Fruit fly (Drosophila melanogaster) whole organism, embryonic: ENCODE measurements around the gene CG32023.

ENCODE experiments used
- CG10147 ChIP-seq: fragments of 200-800 bp; sonication (Bioruptor generic); optimal IDR thresholded peaks from 2 replicates; lab custom pipeline; 2019; ENCODE audit warnings: missing biosample characterization, mild to moderate bottlenecking, missing genetic modification characterization, moderate library complexity
- CG10274 ChIP-seq: fragments of 200-800 bp; sonication (Bioruptor generic); optimal IDR thresholded peaks from 3 replicates; lab custom pipeline; 2017; ENCODE audit warnings: missing biosample characterization, mild to moderate bottlenecking, missing genetic modification characterization
- CG10431 ChIP-seq: fragments of 200-800 bp; sonication (Bioruptor generic); optimal IDR thresholded peaks from 3 replicates; lab custom pipeline; 2018; ENCODE audit warnings: missing biosample characterization, mild to moderate bottlenecking, missing genetic modification characterization
- CG10654 ChIP-seq: fragments of 200-800 bp; sonication (Bioruptor generic); optimal IDR thresholded peaks from 2 replicates; lab custom pipeline; 2016; ENCODE audit warnings: missing biosample characterization, missing genetic modification characterization
- CG11093 ChIP-seq: fragments of 200-800 bp; sonication (Bioruptor generic); IDR thresholded peaks from 3 replicates; pipeline ENCODE4 v1.3.6; 2022; ENCODE audit warnings: missing biosample characterization, missing genetic modification characterization
- CG12071 ChIP-seq: fragments of 200-800 bp; sonication (Bioruptor generic); optimal IDR thresholded peaks from 3 replicates; lab custom pipeline; 2018; ENCODE audit warnings: missing biosample characterization, mild to moderate bottlenecking, missing genetic modification characterization
- CG15269 ChIP-seq: fragments of 200-800 bp; sonication (Bioruptor generic); optimal IDR thresholded peaks from 2 replicates; lab custom pipeline; 2018; ENCODE audit warnings: missing biosample characterization, mild to moderate bottlenecking, missing genetic modification characterization, moderate library complexity
- CG16815 ChIP-seq: fragments of 200-800 bp; sonication (Bioruptor generic); optimal IDR thresholded peaks from 3 replicates; lab custom pipeline; 2017; ENCODE audit warnings: missing biosample characterization, mild to moderate bottlenecking, missing genetic modification characterization
- CG17359 ChIP-seq: fragments of 200-800 bp; sonication (Bioruptor generic); optimal IDR thresholded peaks from 3 replicates; lab custom pipeline; 2018; ENCODE audit warnings: missing biosample characterization, mild to moderate bottlenecking, missing genetic modification characterization, moderate library complexity
- CG17361 ChIP-seq: fragments of 200-800 bp; sonication (Bioruptor generic); IDR thresholded peaks from 3 replicates; pipeline ENCODE4 v1.3.6; 2022; ENCODE audit warnings: missing biosample characterization, missing genetic modification characterization
- CG2129 ChIP-seq: fragments of 200-800 bp; sonication (Bioruptor generic); IDR thresholded peaks from 2 replicates; pipeline ENCODE4 v1.3.6; 2022; ENCODE audit warnings: missing biosample characterization, missing genetic modification characterization; ENCODE audit not compliant: partially characterized antibody
- CG2889 ChIP-seq: fragments of 200-800 bp; sonication (Bioruptor generic); IDR thresholded peaks from 3 replicates; pipeline ENCODE4 v1.3.6; 2022; ENCODE audit warnings: missing biosample characterization, missing genetic modification characterization
- CG4820 ChIP-seq: fragments of 200-800 bp; sonication (Bioruptor generic); optimal IDR thresholded peaks from 3 replicates; lab custom pipeline; 2016; ENCODE audit warnings: missing biosample characterization, missing genetic modification characterization
- CG8281 ChIP-seq: fragments of 200-800 bp; sonication (Bioruptor generic); optimal IDR thresholded peaks from 2 replicates; lab custom pipeline; 2018; ENCODE audit warnings: missing biosample characterization, mild to moderate bottlenecking, missing genetic modification characterization, moderate library complexity
- CG8924 ChIP-seq: fragments of 200-800 bp; optimal IDR thresholded peaks from 3 replicates; lab custom pipeline; 2019; ENCODE audit warnings: missing biosample characterization, mild to moderate bottlenecking, missing genetic modification characterization, moderate library complexity
- Deaf1 ChIP-seq: fragments of 200-800 bp; optimal IDR thresholded peaks from 3 replicates; lab custom pipeline; 2019; ENCODE audit warnings: missing biosample characterization, mild to moderate bottlenecking, missing genetic modification characterization, moderate library complexity
- Ets97D ChIP-seq: fragments of 200-800 bp; sonication (Bioruptor generic); optimal IDR thresholded peaks from 3 replicates; lab custom pipeline; 2016; ENCODE audit warnings: missing biosample characterization, missing genetic modification characterization
- Fer1 ChIP-seq: fragments of 200-800 bp; sonication (Bioruptor generic); optimal IDR thresholded peaks from 2 replicates; lab custom pipeline; 2017; ENCODE audit warnings: missing biosample characterization, mild to moderate bottlenecking, missing genetic modification characterization
- Hand ChIP-seq: fragments of 200-800 bp; sonication (Bioruptor generic); optimal IDR thresholded peaks from 2 replicates; lab custom pipeline; 2017; ENCODE audit warnings: mild to moderate bottlenecking, missing biosample characterization, missing genetic modification reagents, missing genetic modification characterization
- Hmx ChIP-seq: fragments of 200-800 bp; sonication (Bioruptor generic); optimal IDR thresholded peaks from 2 replicates; lab custom pipeline; 2016; ENCODE audit warnings: missing biosample characterization, missing genetic modification characterization
- Hsf ChIP-seq: fragments of 200-800 bp; sonication (Bioruptor generic); optimal IDR thresholded peaks from 3 replicates; lab custom pipeline; 2016; ENCODE audit warnings: missing biosample characterization, missing genetic modification characterization
- Lhr ChIP-seq: fragments of 200-800 bp; sonication (Bioruptor generic); optimal IDR thresholded peaks from 3 replicates; lab custom pipeline; 2017; ENCODE audit warnings: mild to moderate bottlenecking, missing biosample characterization, missing genetic modification reagents, missing genetic modification characterization
- MTF-1 ChIP-seq: fragments of 200-800 bp; sonication (Bioruptor generic); optimal IDR thresholded peaks from 2 replicates; lab custom pipeline; 2018; ENCODE audit warnings: missing biosample characterization, mild to moderate bottlenecking, missing genetic modification characterization, borderline replicate concordance
- Mad ChIP-seq: fragments of 200-800 bp; sonication (Bioruptor generic); optimal IDR thresholded peaks from 2 replicates; lab custom pipeline; 2016; ENCODE audit warnings: missing biosample characterization, missing genetic modification characterization
- Mes4 ChIP-seq: fragments of 200-800 bp; sonication (Bioruptor generic); optimal IDR thresholded peaks from 2 replicates; lab custom pipeline; 2016; ENCODE audit warnings: missing biosample characterization, missing genetic modification characterization
- Side ChIP-seq: fragments of 200-800 bp; sonication (Bioruptor generic); optimal IDR thresholded peaks from 2 replicates; lab custom pipeline; 2016; ENCODE audit warnings: missing biosample characterization, missing genetic modification characterization
- Sin3A ChIP-seq: fragments of >200 bp; optimal IDR thresholded peaks from 2 replicates; lab custom pipeline; 2018
- YL-1 ChIP-seq: fragments of 200-800 bp; sonication (Bioruptor generic); optimal IDR thresholded peaks from 3 replicates; lab custom pipeline; 2017; ENCODE audit warnings: missing biosample characterization, mild to moderate bottlenecking, missing genetic modification characterization
- ash1 ChIP-seq: fragments of 200-800 bp; sonication (Bioruptor generic); optimal IDR thresholded peaks from 2 replicates; lab custom pipeline; 2018; ENCODE audit warnings: missing biosample characterization, mild to moderate bottlenecking, missing genetic modification characterization
- bbx ChIP-seq: fragments of 200-800 bp; sonication (Bioruptor generic); IDR thresholded peaks from 2 replicates; pipeline ENCODE4 v1.3.6; 2022; ENCODE audit warnings: missing biosample characterization, missing genetic modification characterization; ENCODE audit not compliant: partially characterized antibody
- cad ChIP-seq: fragments of >200 bp; optimal IDR thresholded peaks from 2 replicates; lab custom pipeline; 2017; ENCODE audit warnings: missing biosample characterization, missing genetic modification characterization
- cato ChIP-seq: fragments of 200-800 bp; sonication (Bioruptor generic); optimal IDR thresholded peaks from 2 replicates; lab custom pipeline; 2016; ENCODE audit warnings: missing biosample characterization, missing genetic modification characterization, borderline replicate concordance
- chif ChIP-seq, 2 experiments: fragments of 200-800 bp; sonication (Bioruptor generic); optimal IDR thresholded peaks; 3 replicates each; lab custom pipeline; 2016; ENCODE audit warnings: missing biosample characterization in 2 of 2, missing genetic modification characterization in 2 of 2
- corto ChIP-seq: fragments of 200-800 bp; sonication (Bioruptor generic); optimal IDR thresholded peaks from 2 replicates; lab custom pipeline; 2016; ENCODE audit warnings: missing biosample characterization, mild to moderate bottlenecking, missing genetic modification characterization, moderate library complexity
- emc ChIP-seq: fragments of 200-800 bp; sonication (Bioruptor generic); optimal IDR thresholded peaks from 2 replicates; lab custom pipeline; 2016; ENCODE audit warnings: missing biosample characterization, missing genetic modification characterization
- ewg ChIP-seq: fragments of 200-800 bp; sonication (Bioruptor generic); optimal IDR thresholded peaks from 3 replicates; lab custom pipeline; 2017; ENCODE audit warnings: mild to moderate bottlenecking, missing biosample characterization, missing genetic modification reagents, missing genetic modification characterization
- fd3F ChIP-seq: fragments of 200-800 bp; sonication (Bioruptor generic); optimal IDR thresholded peaks from 2 replicates; lab custom pipeline; 2018; ENCODE audit warnings: missing biosample characterization, mild to moderate bottlenecking, missing genetic modification characterization, moderate library complexity
- ftz-f1 ChIP-seq: fragments of 200-800 bp; sonication (Bioruptor generic); optimal IDR thresholded peaks from 2 replicates; lab custom pipeline; 2016; ENCODE audit warnings: missing biosample characterization, missing genetic modification characterization
- gce ChIP-seq: fragments of 200-800 bp; sonication (Bioruptor generic); IDR thresholded peaks from 3 replicates; pipeline ENCODE4 v1.3.6; 2022; ENCODE audit warnings: missing biosample characterization, missing genetic modification characterization
- hb ChIP-seq: fragments of 200-800 bp; sonication (Bioruptor generic); IDR thresholded peaks from 3 replicates; pipeline ENCODE4 v1.3.6; 2022; ENCODE audit warnings: missing biosample characterization, missing genetic modification characterization; ENCODE audit not compliant: partially characterized antibody
- hkb ChIP-seq, 2 experiments: fragments of 200-800 bp in 1 of 2; fragments of >200 bp in 1 of 2; sonication (Bioruptor generic) in 1 of 2; IDR thresholded peaks in 1 of 2; optimal IDR thresholded peaks in 1 of 2; 2 replicates each; pipeline versions ENCODE4 v1.3.6 to Lab custom; 2017 to 2022; ENCODE audit warnings: missing biosample characterization in 1 of 2, missing genetic modification characterization in 1 of 2
- hth ChIP-seq: fragments of >200 bp; optimal IDR thresholded peaks from 2 replicates; lab custom pipeline; 2017; ENCODE audit warnings: inconsistent platforms
- mld ChIP-seq: fragments of 200-800 bp; sonication (Bioruptor generic); IDR thresholded peaks from 3 replicates; pipeline ENCODE4 v1.3.6; 2022; ENCODE audit warnings: missing biosample characterization, missing genetic modification characterization; ENCODE audit not compliant: partially characterized antibody
- p53 ChIP-seq: fragments of 200-800 bp; sonication (Bioruptor generic); optimal IDR thresholded peaks from 2 replicates; lab custom pipeline; 2016; ENCODE audit warnings: missing biosample characterization, missing genetic modification characterization
- pfk ChIP-seq: fragments of 200-800 bp; sonication (Bioruptor generic); optimal IDR thresholded peaks from 2 replicates; lab custom pipeline; 2018; ENCODE audit warnings: missing biosample characterization, mild to moderate bottlenecking, missing genetic modification characterization, moderate library complexity
- prd ChIP-seq, 3 experiments: fragments of >200 bp in 2 of 3; fragments of 200-800 bp in 1 of 3; sonication (Bioruptor generic) in 1 of 3; optimal IDR thresholded peaks in 2 of 3; IDR thresholded peaks in 1 of 3; 2 replicates in 2 of 3; 3 replicates in 1 of 3; pipeline versions ENCODE4 v1.3.6 to Lab custom; 2017 to 2022; ENCODE audit warnings: missing biosample characterization in 1 of 3, missing genetic modification characterization in 1 of 3
- ranshi ChIP-seq: fragments of 200-800 bp; sonication (Bioruptor generic); IDR thresholded peaks from 2 replicates; pipeline ENCODE4 v1.3.6; 2022; ENCODE audit warnings: missing biosample characterization, missing genetic modification characterization
- sd ChIP-seq: fragments of 200-800 bp; sonication (Bioruptor generic); optimal IDR thresholded peaks from 3 replicates; lab custom pipeline; 2018; ENCODE audit warnings: missing biosample characterization, mild to moderate bottlenecking, missing genetic modification characterization, moderate library complexity
- ttk ChIP-seq: fragments of 200-800 bp; sonication (Bioruptor generic); IDR thresholded peaks from 2 replicates; pipeline ENCODE4 v2.1.2; 2022; ENCODE audit warnings: missing biosample characterization, missing genetic modification characterization

The CG32023 gene

dm6 chr3L:8841757-8842156 is 37.8 kb upstream of the CG32023 start (continued):
- TF ChIP-seq MTF-1 (no peak), CG10147 (peak; percentile 60), Lhr (GFP tag; lab: Kevin White, UChicago) (peak; percentile 37), Hsf (peak; percentile 72), ash1 (GFP tag; lab: Kevin White, UChicago) (no peak), CG2889 (peak; percentile 26; the same call in 1 of the 3 replicates), Deaf1 (peak; percentile 40), CG16815 (GFP tag; lab: Kevin White, UChicago) (peak; percentile 50), ewg (peak; percentile 54), pfk (no peak), Mes4 (peak; percentile 23), Side (peak; percentile 62), hth (lab: Kevin White, UChicago) (no peak), sd (tag; lab: Kevin White, UChicago) (peak; percentile 21), Hand (GFP tag; lab: Kevin White, UChicago) (peak; percentile 63), CG4820 (GFP tag; lab: Kevin White, UChicago) (peak; percentile 66), CG12071 (GFP tag; lab: Kevin White, UChicago) (peak; percentile 71), cato (GFP tag; lab: Kevin White, UChicago) (peak; percentile 41), Mad (GFP tag; lab: Kevin White, UChicago) (peak; percentile 38), corto (no peak), CG8281 (tag; lab: Kevin White, UChicago) (peak; percentile 28), Sin3A (lab: Kevin White, UChicago) (no peak), CG2129 (GFP tag; lab: Robert Waterston, UW) (no peak), ttk (GFP tag; lab: Robert Waterston, UW) (peak; percentile 79), ftz-f1 (GFP tag; lab: Kevin White, UChicago) (no peak), gce (GFP tag; lab: Robert Waterston, UW) (0 out of 3 replicates have a peak, but pooled peaks have one; percentile 42), Ets97D (peak; percentile 8), CG10654 (GFP tag; lab: Kevin White, UChicago) (peak; percentile 47), p53 (GFP tag; lab: Kevin White, UChicago) (no peak), Hmx (GFP tag; lab: Kevin White, UChicago) (peak; percentile 31), YL-1 (no peak), CG15269 (tag; lab: Kevin White, UChicago) (peak; percentile 84), Fer1 (GFP tag; lab: Kevin White, UChicago) (peak; percentile 81), CG8924 (tag; lab: Kevin White, UChicago) (peak; percentile 80), mld (GFP tag; lab: Robert Waterston, UW) (no peak), hb (GFP tag; lab: Robert Waterston, UW) (no peak), chif (GFP tag; optimal IDR thresholded peaks at IDR 0.05; lab: Kevin White, UChicago) (peak; percentile 54 to 74), fd3F (GFP tag; lab: Kevin White, UChicago) (peak; percentile 68), ranshi (GFP tag; lab: Robert Waterston, UW) (peak; percentile 77), hkb (optimal IDR thresholded peaks at IDR 0.05; lab: Kevin White, UChicago) (no peak), hkb (GFP tag; IDR thresholded peaks at IDR 0.05; lab: Robert Waterston, UW) (peak; percentile 82), CG10274 (GFP tag; lab: Kevin White, UChicago) (peak; percentile 27), cad (GFP tag; lab: Kevin White, UChicago) (no peak), prd (optimal IDR thresholded peaks at IDR 0.05; lab: Kevin White, UChicago) (no peak), prd (GFP tag; IDR thresholded peaks at IDR 0.05; lab: Robert Waterston, UW) (peak; percentile 83), bbx (GFP tag; lab: Robert Waterston, UW) (no peak), CG10431 (GFP tag; lab: Kevin White, UChicago) (no peak), CG17359 (tag; lab: Kevin White, UChicago) (peak; percentile 81), emc (peak; percentile 25), CG11093 (peak; percentile 28; the same call in 1 of the 3 replicates), CG17361 (GFP tag; lab: Robert Waterston, UW) (peak; percentile 76)
